Worm (Caenorhabditis elegans): ENCODE data around the gene ins-3.

DNA sequence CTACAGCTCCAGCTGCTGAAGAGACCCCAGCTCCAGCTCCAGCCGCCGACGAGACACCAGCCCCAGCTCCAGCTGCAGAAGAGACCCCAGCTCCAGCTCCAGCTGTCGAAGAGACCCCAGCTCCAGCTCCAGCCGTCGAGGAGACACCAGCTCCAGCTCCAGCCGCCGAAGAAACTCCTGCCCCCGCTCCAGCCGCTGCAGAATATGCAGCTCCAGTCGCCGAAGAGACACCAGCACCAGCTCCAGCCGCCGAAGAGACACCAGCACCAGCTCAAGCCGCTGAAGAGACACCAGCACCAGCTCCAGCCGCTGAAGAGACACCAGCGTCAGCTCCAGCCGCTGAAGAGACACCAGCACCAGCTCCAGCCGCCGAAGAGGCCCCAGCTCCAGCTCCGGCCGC, 32.0 kb upstream of the ins-3 start:
- no peak for TF ChIP-seq ama-1 (optimal IDR thresholded peaks at IDR 0.05)
- TF ChIP-seq aly-2 (tag; optimal IDR thresholded peaks at IDR 0.05) = no peak
- no peak for TF ChIP-seq elt-3 (tag; optimal IDR thresholded peaks at IDR 0.05)
- TF ChIP-seq ceh-28 (tag; optimal IDR thresholded peaks at IDR 0.05) = no peak
- no peak for TF ChIP-seq skn-1 (tag; optimal IDR thresholded peaks at IDR 0.05)
- no peak for TF ChIP-seq nhr-28 (tag; optimal IDR thresholded peaks at IDR 0.05)

Data from whole organism, L3 larva.